Worm (Caenorhabditis elegans): ENCODE results near the gene srg-4.

Gene srg-4

DNA sequence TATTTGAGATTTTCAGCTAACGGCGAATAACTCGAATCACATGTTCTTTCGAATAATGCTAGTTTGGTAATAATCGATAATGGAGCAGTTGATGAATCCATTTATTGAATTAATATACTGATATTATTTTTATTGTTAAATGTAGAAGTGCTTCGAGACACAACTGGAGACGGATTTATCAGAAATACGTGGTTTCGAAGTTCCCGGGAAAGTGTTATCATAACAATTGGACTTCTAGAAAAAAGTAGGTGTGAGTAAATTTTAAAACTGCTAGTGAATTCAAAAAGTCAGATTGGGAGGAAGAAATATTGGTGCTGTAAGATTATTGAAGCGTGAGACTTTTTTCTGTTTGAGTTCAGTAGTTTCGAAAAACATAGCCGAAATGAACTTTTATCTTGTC lies 1.8 kb downstream of the srg-4 start, which contains the start of gene srg-2:
srg-2 (minus strand) TSS at position 101 of the 400 bp plus-strand sequence.
- TF ChIP-seq cey-2 (tag; optimal IDR thresholded peaks at IDR 0.05; ENCODE audit: borderline replicate concordance, insufficient read depth): no peak
- TF ChIP-seq dmd-6 (GFP tag; IDR thresholded peaks at IDR 0.05): no peak
- no peak for TF ChIP-seq madf-9 (GFP tag; conservative IDR thresholded peaks at IDR 0.05)

DNA sequence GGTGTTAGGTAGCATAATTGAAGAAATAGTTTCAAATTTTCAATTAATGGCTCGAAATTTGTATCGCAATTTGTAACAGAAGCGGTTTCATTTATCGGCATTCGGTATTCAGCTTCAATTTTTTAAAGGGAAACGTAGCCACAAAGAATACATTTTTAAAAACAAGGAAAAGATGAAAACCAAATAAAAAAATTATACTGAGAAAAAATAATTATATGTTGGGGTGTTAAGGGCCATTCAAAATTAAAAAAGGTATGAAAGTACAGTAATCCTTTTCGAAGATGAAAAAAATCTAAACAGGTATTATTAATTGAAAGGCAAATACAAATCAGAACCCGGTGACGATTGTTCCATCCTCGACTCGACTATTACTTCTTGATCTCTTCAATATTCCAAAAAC lies 3.6 kb downstream of the srg-4 start, which contains the start of gene srg-1:
srg-1 (minus strand) TSS at position 101 of the 400 bp plus-strand sequence.
- TF ChIP-seq F44E2.7 (GFP tag; IDR thresholded peaks at IDR 0.05) (no peak), egl-43 (GFP tag; IDR thresholded peaks at IDR 0.05) (no peak), unc-130 (GFP tag; optimal IDR thresholded peaks at IDR 0.05) (no peak), Y75B8A.6 (GFP tag; IDR thresholded peaks at IDR 0.05) (no peak), D1046.2 (GFP tag; IDR thresholded peaks at IDR 0.05) (no peak), unc-39 (tag; optimal IDR thresholded peaks at IDR 0.05) (no peak), madf-9 (GFP tag; conservative IDR thresholded peaks at IDR 0.05) (no peak), ZK337.2 (GFP tag; IDR thresholded peaks at IDR 0.05) (no peak), mxl-3 (GFP tag; optimal IDR thresholded peaks at IDR 0.05) (no peak), ces-1 (GFP tag; optimal IDR thresholded peaks at IDR 0.05) (no peak), nhr-111 (GFP tag; optimal IDR thresholded peaks at IDR 0.05) (no peak), nhr-237 (tag; optimal IDR thresholded peaks at IDR 0.05) (no peak), snpc-4 (tag; optimal IDR thresholded peaks at IDR 0.05) (no peak)

DNA sequence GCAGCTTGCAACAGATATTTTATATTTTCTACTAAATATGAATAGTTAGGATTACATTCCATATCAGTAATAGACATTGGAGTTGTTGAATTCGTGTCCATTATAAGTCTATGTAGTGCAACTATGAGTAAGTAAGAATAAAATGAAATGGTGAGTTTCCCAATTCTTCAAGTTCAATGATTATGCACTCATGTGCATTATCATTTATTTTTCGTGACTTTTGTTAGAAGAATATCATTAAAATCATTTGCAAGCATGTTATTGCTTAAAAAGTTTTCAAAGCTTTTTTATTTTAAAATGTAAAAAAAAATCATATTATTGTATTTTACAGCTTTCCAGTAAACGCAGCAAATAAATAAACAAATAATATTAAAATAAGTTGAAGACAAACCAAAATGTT lies 5.2 kb downstream of the srg-4 start, which contains the start of gene srg-9:
srg-9 (minus strand) TSS at position 101 of the 400 bp plus-strand sequence.
- TF ChIP-seq F37D6.2 (tag; optimal IDR thresholded peaks at IDR 0.05) (no peak), unc-62 (GFP tag; optimal IDR thresholded peaks at IDR 0.05 in 1 of 2) (no peak), unc-62 (tag; optimal IDR thresholded peaks at IDR 0.05) (no peak), unc-130 (GFP tag; optimal IDR thresholded peaks at IDR 0.05) (no peak), lin-1 (GFP tag; IDR thresholded peaks at IDR 0.05) (no peak), tag-97 (GFP tag; IDR thresholded peaks at IDR 0.05) (no peak), ceh-32 (tag; optimal IDR thresholded peaks at IDR 0.05; ENCODE audit: poor library complexity) (no peak), ama-1 (optimal IDR thresholded peaks at IDR 0.05) (no peak), mdt-29 (GFP tag; IDR thresholded peaks at IDR 0.05) (no peak), daf-12 (tag; optimal IDR thresholded peaks at IDR 0.05) (no peak), fkh-10 (GFP tag; optimal IDR thresholded peaks at IDR 0.05) (no peak), ZK337.2 (GFP tag; IDR thresholded peaks at IDR 0.05) (no peak), T20F7.1 (GFP tag; optimal IDR thresholded peaks at IDR 0.05) (no peak)

DNA sequence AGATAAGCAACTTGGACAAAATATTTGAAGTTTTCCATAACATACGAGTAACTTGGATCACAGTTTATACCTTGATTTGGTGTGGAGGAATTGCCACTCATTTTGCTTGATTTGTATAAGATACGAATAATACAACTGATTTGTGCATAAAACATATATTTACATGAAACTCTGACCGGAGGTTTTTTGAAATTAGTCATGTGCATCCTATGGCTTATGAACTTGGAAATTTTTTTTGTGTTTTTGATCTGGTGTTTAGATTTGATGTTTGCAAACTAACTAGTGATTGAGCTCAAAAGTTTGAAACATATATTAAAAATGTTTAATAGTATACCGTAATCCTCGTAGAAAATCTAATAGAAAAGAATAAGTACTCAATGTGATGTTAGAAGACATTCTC lies 7.1 kb downstream of the srg-4 start, which contains the start of gene srg-8:
srg-8 (minus strand) TSS at position 101 of the 400 bp plus-strand sequence.
- TF ChIP-seq egl-43 (GFP tag; IDR thresholded peaks at IDR 0.05): no peak
- no peak for TF ChIP-seq nhr-42 (GFP tag; IDR thresholded peaks at IDR 0.05)
- TF ChIP-seq sdz-12 (GFP tag; optimal IDR thresholded peaks at IDR 0.05): no peak
- no peak for TF ChIP-seq ceh-28 (tag; optimal IDR thresholded peaks at IDR 0.05)

ce11 chrIII:6251511-6251910 lies 10.4 kb downstream of the srg-4 start, which contains the start of gene amdh-1:
amdh-1 (plus strand) TSS chrIII:6251811.
- TF ChIP-seq duxl-1 (tag; optimal IDR thresholded peaks at IDR 0.05; ENCODE audit: poor library complexity) (no peak), zip-2 (tag; optimal IDR thresholded peaks at IDR 0.05) (no peak), ceh-20 (GFP tag; IDR thresholded peaks at IDR 0.05) (no peak), zfp-2 (tag; optimal IDR thresholded peaks at IDR 0.05) (no peak), saeg-2 (GFP tag; IDR thresholded peaks at IDR 0.05) (no peak), daf-12 (tag; optimal IDR thresholded peaks at IDR 0.05) (no peak), vab-7 (GFP tag; IDR thresholded peaks at IDR 0.05) (no peak), F37D6.2 (tag; optimal IDR thresholded peaks at IDR 0.05) (no peak), pha-4 (GFP tag; IDR thresholded peaks at IDR 0.05) (no peak), pha-4 (tag; optimal IDR thresholded peaks at IDR 0.05) (no peak), lin-39 (tag; optimal IDR thresholded peaks at IDR 0.05) (no peak), ceh-44 (GFP tag; IDR thresholded peaks at IDR 0.05) (no peak), Y105C5A.15 (GFP tag; IDR thresholded peaks at IDR 0.05) (no peak)

All from whole organism, L4 larva.